Fruit fly (Drosophila melanogaster) whole organism, wandering third instar larva: ENCODE measurements around the gene CG45105.

Experiments
- Abd-B ChIP-seq: fragments of >200 bp; optimal IDR thresholded peaks from 2 replicates; lab custom pipeline; 2017; ENCODE audit warnings: missing biosample characterization, missing genetic modification characterization
- HLH106 ChIP-seq: fragments of 200-800 bp; optimal IDR thresholded peaks from 3 replicates; lab custom pipeline; 2019; ENCODE audit warnings: missing biosample characterization, mild to moderate bottlenecking, missing genetic modification characterization, moderate library complexity
- Hnf4 ChIP-seq: fragments of 200-800 bp; sonication (Bioruptor generic); optimal IDR thresholded peaks from 2 replicates; lab custom pipeline; 2016; ENCODE audit warnings: missing biosample characterization, mild to moderate bottlenecking, missing genetic modification characterization
- Mio ChIP-seq: sonication (Bioruptor generic); optimal IDR thresholded peaks from 2 replicates; lab custom pipeline; 2016; ENCODE audit warnings: missing biosample characterization, missing genetic modification characterization
- Myc ChIP-seq: fragments of >200 bp; optimal IDR thresholded peaks from 2 replicates; lab custom pipeline; 2017
- fru ChIP-seq: fragments of 200-800 bp; sonication (Bioruptor generic); optimal IDR thresholded peaks from 3 replicates; lab custom pipeline; 2016; ENCODE audit warnings: missing biosample characterization, mild to moderate bottlenecking, missing genetic modification characterization
- h ChIP-seq: fragments of 200-800 bp; sonication (Bioruptor generic); optimal IDR thresholded peaks from 3 replicates; lab custom pipeline; 2016; ENCODE audit warnings: missing biosample characterization, mild to moderate bottlenecking, missing genetic modification characterization

DNA sequence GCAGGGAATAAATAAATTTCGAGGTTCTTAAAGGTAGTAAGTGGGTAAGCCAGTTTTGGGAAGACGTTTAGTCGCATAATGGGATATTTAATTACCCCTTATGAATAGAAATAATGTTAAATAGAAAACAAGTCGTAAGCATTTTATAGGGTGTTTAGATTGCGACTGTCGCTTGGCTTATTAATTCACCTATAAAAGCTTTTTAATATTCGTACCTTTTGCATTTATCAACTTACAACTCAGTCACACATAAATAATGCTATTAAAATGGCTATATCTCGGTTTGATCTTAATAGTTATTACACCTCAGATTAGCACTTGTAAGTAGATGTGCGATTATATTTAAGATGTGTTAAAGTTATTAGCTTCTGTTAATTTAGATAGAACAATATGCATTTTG, 7.5 kb upstream of the CG45105 start, which contains the start of gene CG34276:
- no peak for TF ChIP-seq Mio
- TF ChIP-seq h (GFP tag; lab: Kevin White, UChicago): no peak
- TF ChIP-seq HLH106 (tag; lab: Kevin White, UChicago): no peak
- TF ChIP-seq fru: no peak
- no peak for TF ChIP-seq Myc (lab: Kevin White, UChicago)
- TF ChIP-seq Abd-B (GFP tag; lab: Kevin White, UChicago): no peak
- TF ChIP-seq Hnf4 (GFP tag; lab: Kevin White, UChicago): no peak
